Fruit fly (Drosophila melanogaster): Measurements from ENCODE around the gene Mur2B.

Gene Mur2B

DNA sequence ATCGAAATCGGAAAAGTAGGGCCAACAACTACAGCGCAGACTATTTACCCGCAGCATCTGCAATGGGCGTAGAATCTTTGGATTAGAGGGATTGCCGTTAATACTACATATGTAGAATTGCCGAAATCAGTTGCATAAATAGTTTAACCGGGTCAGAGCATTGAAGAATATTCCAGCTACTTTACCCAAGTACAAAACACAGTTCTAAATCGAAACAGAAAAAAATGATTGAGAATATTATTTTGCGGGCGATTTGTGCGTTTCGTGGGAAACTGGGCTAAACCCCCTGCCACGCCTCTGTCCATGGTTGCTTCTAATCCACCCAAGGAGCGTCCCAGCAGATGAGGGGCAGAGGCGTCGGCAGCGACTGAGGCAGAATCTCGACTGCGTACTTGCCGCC lies 88.3 kb downstream of the Mur2B start:
- TF ChIP-seq psq (optimal IDR thresholded peaks at IDR 0.05) (no peak), usp (GFP tag; optimal IDR thresholded peaks at IDR 0.05) (no peak), CG8478 (optimal IDR thresholded peaks at IDR 0.05) (no peak), Dll (optimal IDR thresholded peaks at IDR 0.05) (no peak), EcR (GFP tag; optimal IDR thresholded peaks at IDR 0.05) (no peak), pan (optimal IDR thresholded peaks at IDR 0.05) (no peak)

- TF ChIP-seq Dll (optimal IDR thresholded peaks at IDR 0.05) (no peak), CG8478 (optimal IDR thresholded peaks at IDR 0.05) (no peak), EcR (GFP tag; optimal IDR thresholded peaks at IDR 0.05) (peak; percentile 66 to 78), usp (GFP tag; optimal IDR thresholded peaks at IDR 0.05) (no peak)
Measured at dm6 chrX:1578882-1579276, 89.7 kb downstream of the Mur2B start.

dm6 chrX:1578230-1578881 lies 90.2 kb downstream of the Mur2B start:
- TF ChIP-seq EcR (GFP tag; optimal IDR thresholded peaks at IDR 0.05) (peak; percentile 68 to 89), usp (GFP tag; optimal IDR thresholded peaks at IDR 0.05) (no peak)

dm6 chrX:1577120-1577519 lies 91.5 kb downstream of the Mur2B start:
- no peak for TF ChIP-seq usp (GFP tag; optimal IDR thresholded peaks at IDR 0.05)
- peak in 1 of 2 experiments; percentile 21 for TF ChIP-seq EcR (GFP tag; optimal IDR thresholded peaks at IDR 0.05)

DNA sequence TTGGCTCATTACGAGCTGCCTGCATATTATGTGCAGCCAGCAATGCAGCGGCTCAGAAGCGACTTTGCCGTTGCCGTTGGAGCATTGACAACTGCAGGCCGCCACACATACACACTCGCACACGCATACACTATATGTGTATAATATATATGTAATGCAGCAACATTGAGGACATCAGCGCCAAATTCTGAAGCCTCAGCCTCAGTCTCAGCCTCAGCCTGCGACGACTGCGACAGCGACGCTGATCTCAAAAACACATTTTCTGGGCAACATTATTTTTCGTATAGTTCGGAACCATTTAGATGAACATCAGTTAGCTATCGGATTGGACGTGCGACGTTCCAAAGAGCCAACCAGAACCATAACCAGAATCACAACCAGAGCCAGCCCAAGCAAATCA lies 93.8 kb downstream of the Mur2B start, which contains the start of gene br:
TSS of gene br (plus strand) at position 301 of the 400 bp plus-strand sequence.
- no peak for TF ChIP-seq EcR (GFP tag; optimal IDR thresholded peaks at IDR 0.05)
- TF ChIP-seq Dll (optimal IDR thresholded peaks at IDR 0.05), result no peak
- no peak for TF ChIP-seq pan (optimal IDR thresholded peaks at IDR 0.05)
- TF ChIP-seq usp (GFP tag; optimal IDR thresholded peaks at IDR 0.05), result no peak
- no peak for TF ChIP-seq psq (optimal IDR thresholded peaks at IDR 0.05)
- TF ChIP-seq CG8478 (optimal IDR thresholded peaks at IDR 0.05), result no peak

DNA sequence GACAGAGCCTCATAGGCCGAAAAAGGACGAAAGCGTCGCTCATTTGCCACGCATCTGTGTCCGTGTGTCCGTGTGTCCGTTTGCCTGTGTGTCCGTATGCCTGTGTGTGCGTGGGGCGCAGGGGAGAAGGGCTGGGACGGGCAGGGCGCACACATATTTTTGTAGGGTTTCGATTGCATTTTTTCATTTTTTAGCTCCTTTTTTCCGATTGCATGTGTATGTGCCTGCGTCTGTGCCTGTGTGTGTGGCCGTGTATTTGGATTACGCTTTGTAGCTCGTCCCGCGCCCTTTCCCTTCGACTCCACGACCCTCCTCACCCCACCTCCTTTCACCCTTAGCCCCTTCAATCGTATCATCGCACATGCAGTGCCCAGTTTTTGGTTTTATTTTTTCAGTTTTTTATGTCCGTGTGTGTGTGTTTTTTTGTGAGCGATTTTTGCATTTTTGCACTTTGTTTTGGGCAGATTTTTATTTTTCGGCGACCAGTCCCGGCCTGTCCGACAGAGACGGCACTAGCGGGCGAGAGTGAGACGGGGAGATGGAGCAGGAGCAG lies 94.4 kb downstream of the Mur2B start:
- TF ChIP-seq EcR (GFP tag; optimal IDR thresholded peaks at IDR 0.05) (no peak), Dll (optimal IDR thresholded peaks at IDR 0.05) (peak; percentile 46)

DNA sequence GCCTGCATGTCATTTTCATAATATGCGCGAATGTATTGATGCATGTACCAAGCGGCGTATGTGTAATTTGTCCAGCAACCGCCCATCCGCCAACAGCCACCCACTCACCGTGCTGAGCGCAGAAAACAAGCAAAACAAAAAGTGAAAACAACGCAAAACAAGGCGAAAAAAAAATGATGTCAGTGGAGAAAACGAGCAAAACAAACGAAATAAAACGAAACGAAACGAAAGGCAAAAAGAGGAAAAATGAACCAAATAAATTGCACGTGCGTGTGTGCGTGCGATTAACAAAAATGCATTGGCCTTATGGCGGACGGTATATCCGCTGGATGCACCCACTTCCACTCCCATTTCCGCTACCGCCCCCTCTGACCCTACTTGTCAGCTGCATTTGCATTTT lies 98.3 kb downstream of the Mur2B start:
- TF ChIP-seq psq (optimal IDR thresholded peaks at IDR 0.05) (no peak), EcR (GFP tag; optimal IDR thresholded peaks at IDR 0.05) (no peak), usp (GFP tag; optimal IDR thresholded peaks at IDR 0.05) (no peak), pan (optimal IDR thresholded peaks at IDR 0.05) (no peak), CG8478 (optimal IDR thresholded peaks at IDR 0.05) (no peak), Dll (optimal IDR thresholded peaks at IDR 0.05) (no peak)

DNA sequence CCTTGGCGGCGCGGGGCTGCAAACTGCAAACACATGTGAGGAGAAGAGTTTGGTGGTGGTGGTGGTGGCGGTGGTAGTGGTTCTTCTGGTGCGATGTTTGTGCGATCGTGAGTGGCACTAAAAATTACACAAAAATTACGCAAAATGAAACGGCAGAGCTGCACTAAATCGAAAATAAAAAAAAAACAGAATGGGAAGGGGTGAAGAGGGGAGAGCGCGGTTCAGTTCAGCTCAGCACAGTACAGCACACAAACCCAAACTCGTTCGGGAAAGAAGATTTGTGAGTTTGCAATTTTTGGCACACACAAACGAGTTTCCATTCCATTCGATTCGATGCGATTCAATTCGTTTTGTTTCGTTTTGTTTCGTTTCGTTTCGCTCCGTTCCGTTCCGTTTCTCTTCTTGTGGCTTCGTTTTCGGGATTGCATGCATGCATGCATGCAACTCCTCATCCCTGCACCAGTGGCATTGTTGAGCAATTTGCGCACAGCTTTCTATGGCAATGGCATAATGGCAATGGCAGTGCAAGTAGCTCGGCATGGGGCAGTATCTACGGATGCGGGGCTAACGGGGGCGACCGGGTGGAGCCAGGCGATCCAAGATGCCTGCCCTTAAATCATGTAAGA lies 101.9 kb downstream of the Mur2B start:
- TF ChIP-seq pan (optimal IDR thresholded peaks at IDR 0.05) (no peak), psq (optimal IDR thresholded peaks at IDR 0.05) (no peak), EcR (GFP tag; optimal IDR thresholded peaks at IDR 0.05) (no peak), Dll (optimal IDR thresholded peaks at IDR 0.05) (no peak), usp (GFP tag; optimal IDR thresholded peaks at IDR 0.05) (no peak), CG8478 (optimal IDR thresholded peaks at IDR 0.05) (no peak)

- no peak for TF ChIP-seq CG8478 (optimal IDR thresholded peaks at IDR 0.05)
- peak in 1 of 2 experiments; percentile 22 for TF ChIP-seq EcR (GFP tag; optimal IDR thresholded peaks at IDR 0.05)
Measured at dm6 chrX:1565915-1566314, 102.7 kb downstream of the Mur2B start.

dm6 chrX:1562079-1562727 lies 106.4 kb downstream of the Mur2B start:
- TF ChIP-seq psq (optimal IDR thresholded peaks at IDR 0.05) (no peak), usp (GFP tag; optimal IDR thresholded peaks at IDR 0.05) (no peak), pan (optimal IDR thresholded peaks at IDR 0.05) (no peak), CG8478 (optimal IDR thresholded peaks at IDR 0.05) (no peak), Dll (optimal IDR thresholded peaks at IDR 0.05) (no peak), EcR (GFP tag; optimal IDR thresholded peaks at IDR 0.05) (no peak)

DNA sequence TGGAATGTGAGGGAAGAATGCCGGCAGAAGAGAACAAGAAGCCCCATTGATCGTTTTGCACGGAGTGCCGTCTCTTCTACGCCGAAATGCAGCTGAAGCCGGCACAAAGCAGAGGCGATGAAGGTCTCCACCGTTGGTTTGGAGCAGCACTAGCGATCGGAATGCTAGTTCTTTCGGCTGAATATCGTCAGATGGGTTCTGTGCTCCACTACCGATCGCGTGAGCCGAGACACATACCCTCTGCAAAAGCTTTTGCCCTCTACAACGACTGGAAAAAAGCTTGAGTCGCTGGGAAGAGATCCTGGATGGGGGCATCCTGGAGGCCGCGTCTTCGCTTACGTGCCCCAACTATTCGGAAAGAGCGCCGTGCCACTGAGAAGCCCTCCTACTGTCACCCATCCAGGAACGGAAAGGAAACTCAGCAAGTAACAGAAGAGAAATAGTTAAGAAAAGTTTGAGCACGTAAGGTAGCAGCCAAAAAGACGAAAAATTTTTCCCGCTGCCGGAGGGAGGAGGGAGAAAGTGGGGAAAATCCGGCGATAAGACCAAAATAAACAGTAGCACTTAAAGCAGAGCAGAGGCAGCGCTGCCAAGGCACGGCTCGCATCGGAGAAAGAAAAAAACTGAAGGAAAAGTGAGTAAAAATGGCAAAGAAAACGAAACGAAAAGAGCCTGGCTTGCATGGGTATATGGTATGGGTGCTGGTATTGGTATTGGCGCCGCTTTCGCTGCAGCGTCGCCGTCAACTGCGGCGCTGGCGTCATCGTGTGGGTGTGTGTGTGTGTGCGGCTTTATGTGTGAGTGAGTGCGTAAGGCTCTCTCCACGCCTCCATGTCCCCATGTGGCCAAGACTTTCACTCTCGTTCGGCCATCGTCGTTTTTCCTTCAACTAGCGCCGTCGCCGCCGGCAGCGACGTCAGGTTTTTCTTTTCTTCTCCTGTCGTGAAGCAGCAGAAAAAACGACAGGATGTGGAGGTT lies 108.3 kb downstream of the Mur2B start:
- TF ChIP-seq usp (GFP tag; optimal IDR thresholded peaks at IDR 0.05), result no peak
- TF ChIP-seq EcR (GFP tag; optimal IDR thresholded peaks at IDR 0.05), result no peak
- TF ChIP-seq Dll (optimal IDR thresholded peaks at IDR 0.05), result no peak
- no peak for TF ChIP-seq pan (optimal IDR thresholded peaks at IDR 0.05)
- no peak for TF ChIP-seq psq (optimal IDR thresholded peaks at IDR 0.05)
- TF ChIP-seq CG8478 (optimal IDR thresholded peaks at IDR 0.05), result no peak

DNA sequence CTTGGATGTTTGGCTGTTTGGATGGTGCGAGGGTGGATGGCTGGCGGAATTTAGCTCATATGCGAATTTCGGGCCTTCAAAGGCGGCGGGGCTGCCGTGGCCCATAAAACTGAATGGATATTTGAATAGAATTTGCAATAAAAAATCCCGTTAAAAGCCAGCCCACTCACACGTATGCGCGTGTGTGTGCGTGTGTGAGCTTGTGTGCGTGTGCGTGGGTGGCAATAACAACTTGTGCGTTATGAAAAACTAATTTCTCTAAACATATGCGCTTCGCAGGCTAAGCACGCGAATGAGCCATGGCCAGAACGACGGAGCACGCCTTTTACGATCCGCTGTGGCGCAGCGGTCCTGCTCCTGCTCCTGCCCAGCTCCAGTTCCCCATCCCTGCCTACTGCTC lies 129.9 kb downstream of the Mur2B start:
- TF ChIP-seq Dll (optimal IDR thresholded peaks at IDR 0.05) (no peak), CG8478 (optimal IDR thresholded peaks at IDR 0.05) (no peak), usp (GFP tag; optimal IDR thresholded peaks at IDR 0.05) (no peak), pan (optimal IDR thresholded peaks at IDR 0.05) (no peak), EcR (GFP tag; optimal IDR thresholded peaks at IDR 0.05) (no peak), psq (optimal IDR thresholded peaks at IDR 0.05) (no peak)
